Fruit fly (Drosophila melanogaster) Kc167 (cell line): Measurements from ENCODE around the gene mRpL30.

ENCODE experiments used
- Sin3A ChIP-seq: fragments of >200 bp; optimal IDR thresholded peaks from 2 replicates; lab custom pipeline; 2018; ENCODE audit warnings: missing external identifiers
- h ChIP-seq: fragments of >200 bp; optimal IDR thresholded peaks from 3 replicates; lab custom pipeline; 2018; ENCODE audit warnings: missing external identifiers
- insv ChIP-seq: fragments of >200 bp; optimal IDR thresholded peaks from 3 replicates; lab custom pipeline; 2018; ENCODE audit warnings: missing external identifiers
- psq ChIP-seq: fragments of >200 bp; optimal IDR thresholded peaks from 2 replicates; lab custom pipeline; 2017; ENCODE audit warnings: missing external identifiers
- ttk ChIP-seq: sonication (Bioruptor generic); optimal IDR thresholded peaks from 2 replicates; lab custom pipeline; 2017; ENCODE audit warnings: missing external identifiers

- TF ChIP-seq psq (no peak), Sin3A (lab: Kevin White, UChicago) (no peak), insv (lab: Kevin White, UChicago) (no peak), ttk (lab: Kevin White, UChicago) (no peak), h (no peak)
These were observed 43.1 kb downstream of the mRpL30 start for dm6 chrX:4690767-4691166.
